Worm (Caenorhabditis elegans) whole organism, L4/young adult: ENCODE data around the gene srlf-14.

Source experiments
- W03F9.2 ChIP-seq: fragments of 150-350 bp; optimal IDR thresholded peaks from 2 replicates; lab custom pipeline; 2014; ENCODE audit warnings: missing biosample characterization, missing genetic modification characterization
- dao-5 ChIP-seq: sonication (generic microtip); optimal IDR thresholded peaks from 2 replicates; lab custom pipeline; 2016; ENCODE audit warnings: missing genotype, missing genetic modification characterization, moderate library complexity, missing compliant biosample characterization
- him-1 ChIP-seq: sonication (generic microtip); optimal IDR thresholded peaks from 2 replicates; lab custom pipeline; 2016; ENCODE audit warnings: missing genotype, missing genetic modification reagents, missing genetic modification characterization, missing compliant biosample characterization

- TF ChIP-seq him-1 (tag; lab: Kevin White, UChicago) (no peak), dao-5 (tag; lab: Kevin White, UChicago) (no peak), W03F9.2 (tag; lab: Kevin White, UChicago) (no peak)
Observed at ce11 chrIV:10891993-10892392, 2.2 kb downstream of the srlf-14 start, which contains the start of gene srlf-12.
